Worm (Caenorhabditis elegans) whole organism, L2 larva: ENCODE results near the gene T25B2.2.

Experiments
- aly-2 ChIP-seq: fragments of 150-350 bp; optimal IDR thresholded peaks from 2 replicates; lab custom pipeline; 2014; ENCODE audit warnings: missing biosample characterization, missing genetic modification characterization
- ama-1 ChIP-seq: fragments of 150-350 bp; optimal IDR thresholded peaks from 2 replicates; lab custom pipeline; 2018; ENCODE audit warnings: inconsistent platforms
- dmd-4 ChIP-seq: sonication (generic microtip); optimal IDR thresholded peaks from 2 replicates; lab custom pipeline; 2017; ENCODE audit warnings: missing biosample characterization, missing genetic modification characterization
- egl-27 ChIP-seq: sonication (generic microtip); optimal IDR thresholded peaks from 3 replicates; lab custom pipeline; 2017; ENCODE audit warnings: missing biosample characterization, missing genetic modification reagents, missing genetic modification characterization
- elt-1 ChIP-seq: fragments of 150-350 bp; optimal IDR thresholded peaks from 2 replicates; lab custom pipeline; 2014; ENCODE audit warnings: missing biosample characterization, missing genetic modification characterization
- mdl-1 ChIP-seq, 2 experiments: fragments of 150-350 bp in 1 of 2; sonication (generic microtip) in 1 of 2; optimal IDR thresholded peaks; 2 replicates each; lab custom pipeline; 2017; ENCODE audit warnings: missing biosample characterization in 2 of 2, missing genetic modification characterization in 2 of 2
- nhr-12 ChIP-seq: fragments of 150-350 bp; optimal IDR thresholded peaks from 2 replicates; lab custom pipeline; 2014; ENCODE audit warnings: missing biosample characterization, missing genetic modification characterization
- nhr-23 ChIP-seq: fragments of 150-350 bp; optimal IDR thresholded peaks from 2 replicates; lab custom pipeline; 2014; ENCODE audit warnings: missing biosample characterization, missing genetic modification reagents, missing genetic modification characterization
- nhr-237 ChIP-seq: fragments of 150-350 bp; optimal IDR thresholded peaks from 2 replicates; lab custom pipeline; 2014; ENCODE audit warnings: missing biosample characterization, missing genetic modification characterization
- ztf-11 ChIP-seq: sonication (generic microtip); optimal IDR thresholded peaks from 2 replicates; lab custom pipeline; 2017; ENCODE audit warnings: missing biosample characterization, missing genetic modification characterization

ce11 chrX:6162037-6162436 lies 7.4 kb upstream of the T25B2.2 start:
- TF ChIP-seq aly-2: no peak
- TF ChIP-seq elt-1 (tag; lab: Kevin White, UChicago): no peak
- TF ChIP-seq ama-1 (lab: Kevin White, UChicago): no peak
- TF ChIP-seq dmd-4 (tag; lab: Kevin White, UChicago): no peak
- TF ChIP-seq nhr-23: no peak
- TF ChIP-seq nhr-12: no peak
- no peak for TF ChIP-seq mdl-1 (tag; optimal IDR thresholded peaks at IDR 0.05; lab: Kevin White, UChicago)
- TF ChIP-seq egl-27 (tag; lab: Kevin White, UChicago): no peak
- no peak for TF ChIP-seq nhr-237 (tag; lab: Kevin White, UChicago)
- no peak for TF ChIP-seq ztf-11 (tag; lab: Kevin White, UChicago)
